Worm (Caenorhabditis elegans) whole organism, L1 larva: Measurements from ENCODE around the gene F16G10.1.

ENCODE experiments used
- aha-1 ChIP-seq: fragments of 150-350 bp; optimal IDR thresholded peaks from 2 replicates; lab custom pipeline; 2014; ENCODE audit warnings: missing biosample characterization, missing genetic modification characterization
- blmp-1 ChIP-seq: fragments of 150-350 bp; optimal IDR thresholded peaks from 2 replicates; lab custom pipeline; 2014; ENCODE audit warnings: missing biosample characterization, missing genetic modification characterization
- efl-1 ChIP-seq, 4 experiments: fragments of 150-350 bp; optimal IDR thresholded peaks in 3 of 4; peaks in 1 of 4; 1 replicate in 1 of 4; 2 replicates in 3 of 4; lab custom pipeline; 2014; ENCODE audit warnings: missing biosample characterization in 2 of 4, missing genetic modification characterization in 2 of 4, missing genetic modification reagents in 2 of 4
- egl-13 ChIP-seq: sonication (generic microtip); optimal IDR thresholded peaks from 2 replicates; lab custom pipeline; 2016; ENCODE audit warnings: missing genotype, missing genetic modification reagents, missing genetic modification characterization, missing compliant biosample characterization
- elt-2 ChIP-seq: sonication (generic microtip); optimal IDR thresholded peaks from 2 replicates; lab custom pipeline; 2016; ENCODE audit warnings: missing genetic modification characterization, mild to moderate bottlenecking, inconsistent platforms, missing compliant biosample characterization, missing genetic modification reagents
- elt-3 ChIP-seq, 6 experiments: fragments of 150-350 bp in 1 of 6; sonication (generic microtip); optimal IDR thresholded peaks; 2 replicates each; lab custom pipeline; 2017 to 2018; ENCODE audit warnings: missing biosample characterization in 6 of 6, missing genetic modification characterization in 6 of 6, inconsistent platforms in 1 of 6
- fkh-8 ChIP-seq: sonication (generic microtip); optimal IDR thresholded peaks from 2 replicates; lab custom pipeline; 2016; ENCODE audit warnings: mild to moderate bottlenecking, missing genetic modification characterization, missing compliant biosample characterization
- hlh-17 ChIP-seq: fragments of 200-800 bp; sonication (Bioruptor generic); optimal IDR thresholded peaks from 2 replicates; lab custom pipeline; 2018; ENCODE audit warnings: missing genetic modification characterization, mild to moderate bottlenecking, missing compliant biosample characterization, moderate library complexity, borderline replicate concordance
- hpl-2 ChIP-seq: fragments of 150-350 bp; optimal IDR thresholded peaks from 2 replicates; lab custom pipeline; 2014; ENCODE audit warnings: missing biosample characterization, missing genetic modification reagents, missing genetic modification characterization
- isw-1 ChIP-seq: fragments of 200-800 bp; sonication (Bioruptor generic); IDR thresholded peaks from 2 replicates; pipeline ENCODE4 v1.3.6; 2022; ENCODE audit warnings: missing genetic modification characterization, missing compliant biosample characterization
- lin-14 ChIP-seq: fragments of 200-800 bp; sonication (Bioruptor generic); optimal IDR thresholded peaks from 2 replicates; lab custom pipeline; 2018; ENCODE audit warnings: mild to moderate bottlenecking, missing genetic modification characterization, moderate library complexity, missing compliant biosample characterization
- lin-39 ChIP-seq: fragments of 150-350 bp; optimal IDR thresholded peaks from 2 replicates; lab custom pipeline; 2014; ENCODE audit warnings: missing biosample characterization, missing genetic modification reagents, missing genetic modification characterization
- mep-1 ChIP-seq: fragments of 150-350 bp; optimal IDR thresholded peaks from 2 replicates; lab custom pipeline; 2014; ENCODE audit warnings: missing biosample characterization, missing genetic modification characterization
- nhr-11 ChIP-seq: fragments of 150-350 bp; optimal IDR thresholded peaks from 2 replicates; lab custom pipeline; 2014; ENCODE audit warnings: missing biosample characterization, missing genetic modification characterization
- nhr-19 ChIP-seq: fragments of 200-800 bp; sonication (Bioruptor generic); conservative IDR thresholded peaks from 2 replicates; pipeline ENCODE4 v1.3.6; 2022; ENCODE audit warnings: missing genetic modification characterization, missing compliant biosample characterization
- nhr-20 ChIP-seq: sonication (generic microtip); optimal IDR thresholded peaks from 2 replicates; lab custom pipeline; 2016; ENCODE audit warnings: mild to moderate bottlenecking, missing genetic modification characterization, missing compliant biosample characterization
- nhr-237 ChIP-seq: fragments of 150-350 bp; optimal IDR thresholded peaks from 2 replicates; lab custom pipeline; 2014; ENCODE audit warnings: missing biosample characterization, missing genetic modification characterization
- nhr-76 ChIP-seq: sonication (generic microtip); optimal IDR thresholded peaks from 2 replicates; lab custom pipeline; 2017; ENCODE audit warnings: missing biosample characterization, missing genetic modification characterization
- nhr-77 ChIP-seq: fragments of 150-350 bp; optimal IDR thresholded peaks from 2 replicates; lab custom pipeline; 2014; ENCODE audit warnings: missing biosample characterization, missing genetic modification characterization
- nhr-85 ChIP-seq: sonication (generic microtip); peaks from one replicate; lab custom pipeline; 2016; ENCODE audit warnings: missing genetic modification characterization, inconsistent platforms, missing compliant biosample characterization
- nhr-90 ChIP-seq: sonication (generic microtip); optimal IDR thresholded peaks from 2 replicates; lab custom pipeline; 2016; ENCODE audit warnings: mild to moderate bottlenecking, missing genetic modification characterization, missing compliant biosample characterization; ENCODE audit not compliant: poor library complexity
- pag-3 ChIP-seq: sonication (generic microtip); optimal IDR thresholded peaks from 2 replicates; lab custom pipeline; 2017; ENCODE audit warnings: missing genetic modification characterization, mild to moderate bottlenecking, missing compliant biosample characterization, antibody characterized with exemption, borderline replicate concordance; ENCODE audit not compliant: insufficient read depth
- rnt-1 ChIP-seq: sonication (generic microtip); optimal IDR thresholded peaks from 2 replicates; lab custom pipeline; 2016; ENCODE audit warnings: mild to moderate bottlenecking, missing genetic modification characterization, moderate library complexity, missing compliant biosample characterization
- skn-1 ChIP-seq: fragments of 150-350 bp; optimal IDR thresholded peaks from 2 replicates; lab custom pipeline; 2014; ENCODE audit warnings: missing biosample characterization, missing genetic modification characterization
- snpc-4 ChIP-seq: fragments of 150-350 bp; optimal IDR thresholded peaks from 2 replicates; lab custom pipeline; 2014; ENCODE audit warnings: missing biosample characterization, missing genetic modification characterization
- sptf-1 ChIP-seq: fragments of 150-350 bp; optimal IDR thresholded peaks from 2 replicates; lab custom pipeline; 2014; ENCODE audit warnings: missing biosample characterization, missing genetic modification characterization
- unc-86 ChIP-seq: sonication (generic microtip); optimal IDR thresholded peaks from 2 replicates; lab custom pipeline; 2016; ENCODE audit warnings: missing genetic modification characterization, missing compliant biosample characterization
- zip-4 ChIP-seq: fragments of 200-800 bp; sonication (Bioruptor generic); optimal IDR thresholded peaks from 2 replicates; lab custom pipeline; 2018; ENCODE audit warnings: mild to moderate bottlenecking, missing genetic modification characterization, moderate library complexity, missing compliant biosample characterization

The F16G10.1 gene

DNA sequence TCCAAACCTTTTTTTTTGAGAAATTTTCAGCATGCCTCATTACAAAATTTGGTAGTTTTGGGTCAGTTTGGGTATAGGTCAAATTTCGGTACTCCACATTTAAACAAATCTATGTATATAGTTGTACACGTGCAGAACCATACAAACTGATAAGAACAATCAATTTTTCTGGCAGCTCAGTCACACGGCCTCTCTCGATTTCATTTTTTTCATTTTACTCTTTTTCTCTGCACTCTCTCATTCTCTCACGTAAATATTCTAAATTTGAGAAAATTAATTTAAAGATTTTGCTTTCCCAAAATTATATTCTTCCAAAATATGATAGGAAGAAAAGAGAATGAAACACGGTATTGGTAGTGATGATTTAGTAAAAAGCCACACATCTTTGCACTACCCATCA, 17.1 kb downstream of the F16G10.1 start:
- no peak for TF ChIP-seq isw-1 (GFP tag; lab: Robert Waterston, UW)
- TF ChIP-seq lin-39 (tag; lab: Kevin White, UChicago), result no peak
- TF ChIP-seq pag-3 (tag; lab: Kevin White, UChicago), result no peak
- TF ChIP-seq elt-2 (tag; lab: Kevin White, UChicago), result peak; percentile 22

DNA sequence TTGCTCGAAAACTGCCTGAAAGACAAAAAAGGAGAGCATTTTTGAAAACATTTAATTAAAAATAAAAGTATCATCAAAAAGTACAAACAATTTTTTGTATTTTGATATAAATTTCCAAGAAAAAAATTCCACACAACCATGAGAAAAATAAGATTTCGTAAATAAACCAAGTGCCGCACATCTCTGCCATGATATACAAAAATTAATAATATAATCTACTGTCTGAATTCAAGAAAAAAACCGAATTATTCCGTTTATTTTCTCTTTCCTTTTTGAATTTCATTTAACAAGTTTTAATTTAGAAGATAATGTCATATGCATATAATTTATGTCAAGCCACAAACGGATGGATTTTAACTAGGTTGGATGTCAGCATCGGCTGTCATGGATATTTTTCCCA, 17.8 kb downstream of the F16G10.1 start, which contains the start of gene F42G2.2:
Gene F42G2.2, plus strand, starts transcription at position 301 of the 400 bp plus-strand sequence.
- TF ChIP-seq lin-39 (tag; lab: Kevin White, UChicago) (no peak), efl-1 (optimal IDR thresholded peaks at IDR 0.05; lab: Kevin White, UChicago) (no peak), efl-1 (GFP tag; optimal IDR thresholded peaks at IDR 0.05 in 1 of 2; lab: Kevin White, UChicago) (no peak), zip-4 (GFP tag; lab: Kevin White, UChicago) (no peak), sptf-1 (tag; lab: Kevin White, UChicago) (no peak), elt-3 (tag; optimal IDR thresholded peaks at IDR 0.05; lab: Kevin White, UChicago) (no peak), hpl-2 (GFP tag; lab: Kevin White, UChicago) (no peak), nhr-237 (no peak)
- TF ChIP-seq, all 84 proteins: peak for 0

DNA sequence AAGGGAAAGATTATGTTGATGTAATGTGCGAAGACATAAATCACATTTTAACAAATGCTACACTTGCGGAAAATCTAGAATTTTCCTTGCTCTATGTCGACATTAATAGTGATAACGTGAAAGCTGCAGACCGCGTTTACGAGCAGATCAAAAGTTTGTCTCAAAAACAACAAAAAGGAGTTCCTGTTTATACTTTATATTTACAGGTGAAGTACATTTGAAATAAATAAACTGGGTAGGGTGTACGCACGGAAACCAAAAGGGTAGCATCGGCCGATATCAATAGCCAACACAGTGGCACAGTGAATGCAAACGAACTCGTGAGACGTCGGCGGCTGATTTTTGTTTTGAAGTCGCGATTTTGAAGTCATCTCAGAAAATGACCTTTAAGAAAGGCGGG, 18.3 kb downstream of the F16G10.1 start:
- TF ChIP-seq efl-1 (optimal IDR thresholded peaks at IDR 0.05; lab: Kevin White, UChicago) (no peak), efl-1 (GFP tag; optimal IDR thresholded peaks at IDR 0.05 in 1 of 2; lab: Kevin White, UChicago) (peak in 1 of 2 experiments; percentile 38), aha-1 (no peak)

DNA sequence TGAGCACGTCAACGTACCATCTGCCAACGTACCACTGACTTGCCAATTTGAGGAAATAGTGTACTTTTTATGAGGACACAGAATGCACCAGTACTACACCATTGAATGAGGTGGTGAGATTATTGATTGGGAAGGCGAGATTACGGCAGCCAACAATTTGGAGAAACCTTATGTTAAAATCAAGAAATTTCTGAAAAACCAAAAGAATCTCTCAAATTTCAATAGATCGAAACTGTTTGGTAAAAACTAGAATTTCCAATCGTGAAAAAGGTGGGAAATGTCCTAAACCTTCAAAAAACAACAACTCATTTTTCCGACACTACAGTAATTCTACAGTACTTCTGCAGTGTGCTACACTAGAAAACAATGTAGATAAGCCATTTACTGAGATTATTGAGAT, 27.9 kb downstream of the F16G10.1 start, which contains the start of gene ceh-86:
Gene ceh-86, minus strand, starts transcription at position 101 of the 400 bp plus-strand sequence.
- TF ChIP-seq nhr-19, result no peak
- no peak for TF ChIP-seq unc-86
- TF ChIP-seq nhr-85 (tag; lab: Kevin White, UChicago), result no peak
- TF ChIP-seq snpc-4, result no peak
- TF ChIP-seq fkh-8, result no peak
- TF ChIP-seq nhr-76 (tag; lab: Kevin White, UChicago), result no peak
- TF ChIP-seq nhr-77, result no peak
- TF ChIP-seq nhr-20 (tag; lab: Kevin White, UChicago), result no peak

DNA sequence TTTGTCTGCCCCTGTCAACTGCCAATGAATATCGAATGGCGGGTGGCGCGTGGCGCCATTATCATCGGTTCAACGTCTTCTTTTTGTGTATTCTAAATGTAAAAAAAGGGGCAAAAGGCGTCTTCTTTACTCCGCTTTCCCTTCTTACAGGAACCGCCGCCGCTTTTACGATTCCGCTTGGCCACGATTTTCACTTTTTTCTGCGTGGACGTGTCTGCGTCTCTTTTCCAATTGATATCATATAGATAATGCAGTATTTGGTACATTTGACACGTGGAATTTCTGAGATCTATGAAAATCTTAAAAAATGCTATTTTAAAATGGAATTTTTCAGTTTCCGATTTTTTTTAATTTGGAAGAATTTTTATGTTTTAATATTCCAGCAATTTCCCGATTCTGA, 31.5 kb downstream of the F16G10.1 start:
- no peak for TF ChIP-seq lin-14
- no peak for TF ChIP-seq efl-1 (optimal IDR thresholded peaks at IDR 0.05; lab: Kevin White, UChicago)
- peak in 1 of 2 experiments; percentile 40 for TF ChIP-seq efl-1 (GFP tag; optimal IDR thresholded peaks at IDR 0.05 in 1 of 2; lab: Kevin White, UChicago)
- no peak for TF ChIP-seq skn-1
- peak; percentile 97 for TF ChIP-seq blmp-1 (tag; lab: Kevin White, UChicago)
- no peak for TF ChIP-seq mep-1
- TF ChIP-seq nhr-77, result no peak
- TF ChIP-seq nhr-237, result no peak
- peak in 2 of 6 experiments; percentile 21 to 29 for TF ChIP-seq elt-3 (tag; optimal IDR thresholded peaks at IDR 0.05; lab: Kevin White, UChicago)
- no peak for TF ChIP-seq hlh-17 (GFP tag; lab: Kevin White, UChicago)
- TF ChIP-seq nhr-19, result no peak

DNA sequence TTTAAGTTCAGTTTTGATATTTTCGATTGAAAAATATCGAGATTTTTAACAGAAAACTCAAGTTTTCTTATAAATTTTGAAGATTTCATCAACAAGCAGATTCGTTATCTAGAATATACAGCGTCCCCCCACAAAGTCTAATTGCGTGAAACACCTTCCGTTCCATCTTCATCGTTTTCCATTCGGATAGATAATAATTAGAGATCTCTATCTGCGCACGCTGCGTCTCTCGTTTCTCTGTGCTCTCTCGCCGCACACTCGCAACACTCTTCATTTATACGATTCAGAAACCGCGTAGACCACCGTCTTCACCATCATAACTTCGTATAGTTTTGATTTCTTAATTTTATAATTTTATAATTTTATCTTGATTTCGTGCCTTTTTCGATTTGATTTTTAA, 32.7 kb downstream of the F16G10.1 start:
- TF ChIP-seq lin-14 (peak; percentile 68), egl-13 (no peak), nhr-90 (tag; lab: Kevin White, UChicago) (peak; percentile 11), sptf-1 (tag; lab: Kevin White, UChicago) (no peak), blmp-1 (tag; lab: Kevin White, UChicago) (peak; percentile 67), elt-3 (tag; optimal IDR thresholded peaks at IDR 0.05; lab: Kevin White, UChicago) (peak in 1 of 6 experiments; percentile 25), rnt-1 (tag; lab: Kevin White, UChicago) (peak; percentile 42)
- TF ChIP-seq, all 84 proteins: peak for 5

DNA sequence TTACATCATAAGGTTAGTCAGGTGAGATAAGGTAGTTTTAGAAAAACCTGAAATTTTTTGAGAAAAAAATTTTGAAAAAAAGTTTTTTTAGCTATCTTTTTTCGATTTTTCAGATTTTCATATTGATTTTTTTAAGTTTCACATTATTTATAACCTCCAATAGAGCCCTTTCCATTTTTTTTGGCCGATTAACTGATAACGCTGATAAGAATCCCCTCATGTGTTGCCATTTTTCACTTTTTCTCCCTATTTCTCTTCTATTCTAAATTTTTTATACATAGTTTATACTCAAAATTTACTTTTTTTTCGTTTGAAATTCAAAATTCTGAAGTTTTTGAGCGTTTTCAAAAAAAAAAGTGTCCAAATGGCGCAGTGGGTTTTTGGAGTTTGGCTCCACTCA, 34.1 kb downstream of the F16G10.1 start:
- TF ChIP-seq nhr-11 (tag; lab: Kevin White, UChicago), result no peak
- TF ChIP-seq elt-2 (tag; lab: Kevin White, UChicago), result peak; percentile 62
